Fruit fly (Drosophila melanogaster) S2 (cell line): ENCODE data around the gene Spec2.

Experiments
- CG8478 ChIP-seq: fragments of >200 bp; optimal IDR thresholded peaks from 2 replicates; lab custom pipeline; 2018
- CTCF ChIP-seq, 2 experiments: fragments of >200 bp; optimal IDR thresholded peaks; 2 replicates each; lab custom pipeline; 2018

DNA sequence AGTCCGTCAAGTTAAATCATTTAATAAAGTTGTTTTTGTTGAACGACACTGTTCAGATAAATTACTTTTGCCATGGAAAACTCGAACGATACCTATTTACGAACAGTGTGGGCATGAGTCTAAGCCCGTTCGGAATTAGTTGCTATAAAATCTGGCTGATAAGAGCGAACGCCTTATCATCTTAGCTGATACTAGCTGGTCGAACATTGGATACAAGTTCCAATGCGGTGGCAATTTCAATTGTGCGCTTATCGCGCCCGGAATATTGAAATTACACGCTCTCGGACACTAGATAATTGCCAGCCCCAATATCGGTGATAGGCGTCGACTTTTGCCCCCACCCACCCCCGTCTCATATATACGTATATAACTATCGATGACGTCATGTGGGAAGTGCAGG is 30.0 kb upstream of the Spec2 start:
- TF ChIP-seq CG8478 (lab: Kevin White, UChicago) (no peak), CTCF (optimal IDR thresholded peaks at IDR 0.05; lab: Kevin White, UChicago) (no peak)
